Fruit fly (Drosophila melanogaster): ENCODE measurements around the gene CG33687.

dm6 chr3L:16149418-16150160 is 48.1 kb upstream of the CG33687 start:
- TF ChIP-seq CG8159 (tag; optimal IDR thresholded peaks at IDR 0.05) (peak; percentile 52), CG34367 (tag; optimal IDR thresholded peaks at IDR 0.05) (no peak), Pif1A (GFP tag; optimal IDR thresholded peaks at IDR 0.05) (no peak), D1 (tag; optimal IDR thresholded peaks at IDR 0.05) (no peak)

Measured in whole organism, pupa.